Worm (Caenorhabditis elegans) whole organism, young adult: ENCODE measurements around the gene ced-2.

Experiments
- B0035.1 ChIP-seq: sonication (generic microtip); optimal IDR thresholded peaks from 2 replicates; lab custom pipeline; 2016; ENCODE audit warnings: missing genetic modification characterization, mild to moderate bottlenecking, missing compliant biosample characterization, missing genotype, missing genetic modification reagents
- B0261.1 ChIP-seq: sonication (generic microtip); optimal IDR thresholded peaks from 2 replicates; lab custom pipeline; 2016; ENCODE audit warnings: mild to moderate bottlenecking, missing genetic modification characterization, moderate library complexity, missing compliant biosample characterization
- D2030.7 ChIP-seq: fragments of 200-800 bp; sonication (Bioruptor generic); IDR thresholded peaks from 2 replicates; pipeline ENCODE4 v1.3.6; 2022; ENCODE audit warnings: missing genetic modification reagents, missing genetic modification characterization, missing compliant biosample characterization
- F10E7.11 ChIP-seq: sonication (generic microtip); optimal IDR thresholded peaks from 2 replicates; lab custom pipeline; 2017; ENCODE audit warnings: mild to moderate bottlenecking, missing genetic modification characterization, moderate library complexity, missing compliant biosample characterization
- F22D6.2 ChIP-seq: sonication (generic microtip); optimal IDR thresholded peaks from 2 replicates; lab custom pipeline; 2016; ENCODE audit warnings: mild to moderate bottlenecking, missing genetic modification characterization, missing compliant biosample characterization
- F33H1.4 ChIP-seq: fragments of 200-800 bp; sonication (Bioruptor generic); IDR thresholded peaks from 2 replicates; pipeline ENCODE4 v1.3.6; 2022; ENCODE audit warnings: missing genetic modification reagents, missing genetic modification characterization, missing compliant biosample characterization
- F37B4.10 ChIP-seq: fragments of 200-800 bp; sonication (Bioruptor generic); IDR thresholded peaks from 2 replicates; pipeline ENCODE4 v1.3.6; 2022; ENCODE audit warnings: missing genetic modification characterization, missing compliant biosample characterization
- F39B2.1 ChIP-seq: fragments of 200-800 bp; sonication (Bioruptor generic); IDR thresholded peaks from 2 replicates; pipeline ENCODE4 v1.3.6; 2022; ENCODE audit warnings: missing genetic modification reagents, missing genetic modification characterization, missing compliant biosample characterization
- F55B11.4 ChIP-seq: sonication (generic microtip); optimal IDR thresholded peaks from 2 replicates; lab custom pipeline; 2016; ENCODE audit warnings: missing compliant biosample characterization, missing genetic modification characterization, borderline replicate concordance; ENCODE audit not compliant: insufficient read depth
- F57C9.4 ChIP-seq: sonication (generic microtip); optimal IDR thresholded peaks from 2 replicates; lab custom pipeline; 2017; ENCODE audit warnings: mild to moderate bottlenecking, missing genetic modification characterization, missing compliant biosample characterization
- K11D2.4 ChIP-seq: fragments of 200-800 bp; sonication (Bioruptor generic); IDR thresholded peaks from 2 replicates; pipeline ENCODE4 v1.3.6; 2022; ENCODE audit warnings: missing genetic modification reagents, missing genetic modification characterization, missing compliant biosample characterization
- T26A5.8 ChIP-seq: sonication (generic microtip); optimal IDR thresholded peaks from 2 replicates; lab custom pipeline; 2016; ENCODE audit warnings: missing genetic modification characterization, missing compliant biosample characterization
- Y53F4B.3 ChIP-seq: fragments of 200-800 bp; sonication (Bioruptor generic); IDR thresholded peaks from 2 replicates; pipeline ENCODE4 v1.3.6; 2022; ENCODE audit warnings: missing genetic modification reagents, missing genetic modification characterization, missing compliant biosample characterization
- Y56A3A.18 ChIP-seq: fragments of 200-800 bp; sonication (Bioruptor generic); IDR thresholded peaks from 2 replicates; pipeline ENCODE4 v1.3.6; 2022; ENCODE audit warnings: missing genetic modification reagents, missing genetic modification characterization, missing compliant biosample characterization
- Y67H2A.10 ChIP-seq: fragments of 200-800 bp; sonication (Bioruptor generic); conservative IDR thresholded peaks from 2 replicates; pipeline ENCODE4 v1.3.6; 2022; ENCODE audit warnings: missing genetic modification reagents, missing genetic modification characterization, missing compliant biosample characterization
- ama-1 ChIP-seq, 3 experiments: fragments of 150-350 bp in 1 of 3; sonication (generic microtip) in 2 of 3; optimal IDR thresholded peaks; 2 replicates each; lab custom pipeline; 2014 to 2018; ENCODE audit warnings: missing biosample characterization in 2 of 3, missing genetic modification characterization in 2 of 3, missing genetic modification reagents in 2 of 3
- athp-1 ChIP-seq: sonication (generic microtip); optimal IDR thresholded peaks from 2 replicates; lab custom pipeline; 2017; ENCODE audit warnings: mild to moderate bottlenecking, missing genetic modification characterization, missing compliant biosample characterization
- attf-3 ChIP-seq: fragments of 200-800 bp; sonication (Bioruptor generic); conservative IDR thresholded peaks from 2 replicates; pipeline ENCODE4 v1.3.6; 2022; ENCODE audit warnings: missing genetic modification reagents, missing genetic modification characterization, missing compliant biosample characterization
- ccch-3 ChIP-seq: fragments of 200-800 bp; sonication (Bioruptor generic); optimal IDR thresholded peaks from 2 replicates; lab custom pipeline; 2018; ENCODE audit warnings: mild to moderate bottlenecking, missing genetic modification characterization, missing compliant biosample characterization
- cebp-1 ChIP-seq, 2 experiments: fragments of 200-800 bp in 1 of 2; sonication (Bioruptor generic) in 1 of 2; sonication (generic microtip) in 1 of 2; IDR thresholded peaks in 1 of 2; optimal IDR thresholded peaks in 1 of 2; 2 replicates each; pipeline versions ENCODE4 v1.3.6 to Lab custom; 2017 to 2022; ENCODE audit warnings: missing compliant biosample characterization in 2 of 2, missing genetic modification characterization in 2 of 2, mild to moderate bottlenecking in 1 of 2, missing genetic modification reagents in 1 of 2, moderate library complexity in 1 of 2
- ceh-27 ChIP-seq: fragments of 200-800 bp; sonication (Bioruptor generic); optimal IDR thresholded peaks from 2 replicates; lab custom pipeline; 2018; ENCODE audit warnings: mild to moderate bottlenecking, missing genetic modification characterization, moderate library complexity, missing compliant biosample characterization
- ceh-40 ChIP-seq: fragments of 200-800 bp; sonication (Bioruptor generic); IDR thresholded peaks from 2 replicates; pipeline ENCODE4 v1.3.6; 2022; ENCODE audit warnings: missing genetic modification characterization, missing compliant biosample characterization
- ceh-91 ChIP-seq: fragments of 200-800 bp; sonication (Bioruptor generic); IDR thresholded peaks from 2 replicates; pipeline ENCODE4 v1.3.6; 2022; ENCODE audit warnings: missing genetic modification reagents, missing genetic modification characterization, missing compliant biosample characterization
- dpff-1 ChIP-seq: sonication (generic microtip); optimal IDR thresholded peaks from 2 replicates; lab custom pipeline; 2017; ENCODE audit warnings: mild to moderate bottlenecking, missing genetic modification characterization, missing compliant biosample characterization
- dpl-1 ChIP-seq: fragments of 150-350 bp; optimal IDR thresholded peaks from 2 replicates; lab custom pipeline; 2014; ENCODE audit warnings: missing biosample characterization, missing genetic modification reagents, missing genetic modification characterization
- efl-1 ChIP-seq: fragments of 150-350 bp; optimal IDR thresholded peaks from 2 replicates; lab custom pipeline; 2014; ENCODE audit warnings: missing biosample characterization, missing genetic modification reagents, missing genetic modification characterization
- ekl-4 ChIP-seq: fragments of 200-800 bp; sonication (Bioruptor generic); IDR thresholded peaks from 2 replicates; pipeline ENCODE4 v1.3.6; 2022; ENCODE audit warnings: missing genetic modification reagents, missing genetic modification characterization, missing compliant biosample characterization
- fkh-3 ChIP-seq: sonication (generic microtip); optimal IDR thresholded peaks from 2 replicates; lab custom pipeline; 2016; ENCODE audit warnings: mild to moderate bottlenecking, missing genetic modification characterization, missing compliant biosample characterization
- hmg-1.2 ChIP-seq: fragments of 200-800 bp; sonication (Bioruptor generic); IDR thresholded peaks from 2 replicates; pipeline ENCODE4 v1.3.6; 2022; ENCODE audit warnings: missing genetic modification reagents, missing genetic modification characterization, missing compliant biosample characterization
- hsf-1 ChIP-seq: fragments of 200-800 bp; sonication (Bioruptor generic); IDR thresholded peaks from 2 replicates; pipeline ENCODE4 v1.3.6; 2022; ENCODE audit warnings: missing genetic modification reagents, missing genetic modification characterization, missing compliant biosample characterization
- lag-1 ChIP-seq: fragments of 200-800 bp; sonication (Bioruptor generic); IDR thresholded peaks from 2 replicates; pipeline ENCODE4 v1.3.6; 2022; ENCODE audit warnings: missing genetic modification reagents, missing genetic modification characterization, missing compliant biosample characterization
- lin-35 ChIP-seq, 3 experiments: fragments of 150-350 bp in 2 of 3; sonication (generic microtip) in 1 of 3; optimal IDR thresholded peaks; 2 replicates each; lab custom pipeline; 2014 to 2018; ENCODE audit warnings: missing biosample characterization in 3 of 3, missing genetic modification characterization in 3 of 3, missing genetic modification reagents in 3 of 3
- lsy-27 ChIP-seq: sonication (generic microtip); optimal IDR thresholded peaks from 2 replicates; lab custom pipeline; 2017; ENCODE audit warnings: missing genetic modification characterization, mild to moderate bottlenecking, missing compliant biosample characterization, antibody characterized with exemption, missing genotype, borderline replicate concordance; ENCODE audit not compliant: insufficient read depth
- madf-3 ChIP-seq: fragments of 200-800 bp; sonication (Bioruptor generic); IDR thresholded peaks from 2 replicates; pipeline ENCODE4 v1.3.6; 2022; ENCODE audit warnings: missing genetic modification reagents, missing genetic modification characterization, missing compliant biosample characterization
- nfya-1 ChIP-seq: sonication (generic microtip); optimal IDR thresholded peaks from 2 replicates; lab custom pipeline; 2017; ENCODE audit warnings: antibody characterized with exemption, missing compliant biosample characterization, missing genetic modification characterization, borderline replicate concordance; ENCODE audit not compliant: insufficient read depth
- nhr-120 ChIP-seq: fragments of 200-800 bp; sonication (Bioruptor generic); IDR thresholded peaks from 2 replicates; pipeline ENCODE4 v1.3.6; 2022; ENCODE audit warnings: missing genetic modification characterization, missing compliant biosample characterization
- nhr-80 ChIP-seq: sonication (generic microtip); optimal IDR thresholded peaks from 2 replicates; lab custom pipeline; 2016; ENCODE audit warnings: missing genetic modification characterization, missing compliant biosample characterization
- rec-8 ChIP-seq, 2 experiments: sonication (generic microtip); optimal IDR thresholded peaks; 2 replicates each; lab custom pipeline; 2016; ENCODE audit warnings: mild to moderate bottlenecking in 2 of 2, missing genetic modification characterization in 2 of 2, missing genetic modification reagents in 2 of 2, missing genotype in 2 of 2, missing biosample characterization in 1 of 2, missing compliant biosample characterization in 1 of 2, moderate library complexity in 1 of 2
- rpc-1 ChIP-seq, 2 experiments: fragments of 150-350 bp in 1 of 2; sonication (generic microtip) in 1 of 2; optimal IDR thresholded peaks; 2 replicates each; lab custom pipeline; 2014 to 2018; ENCODE audit warnings: missing biosample characterization in 1 of 2, missing genetic modification characterization in 1 of 2, missing genetic modification reagents in 1 of 2, missing genotype in 1 of 2
- sea-2 ChIP-seq: fragments of 200-800 bp; sonication (Bioruptor generic); IDR thresholded peaks from 2 replicates; pipeline ENCODE4 v1.3.6; 2022; ENCODE audit warnings: missing genetic modification characterization, missing compliant biosample characterization
- snpc-1.3 ChIP-seq: sonication (generic microtip); optimal IDR thresholded peaks from 2 replicates; lab custom pipeline; 2017; ENCODE audit warnings: missing genetic modification characterization, mild to moderate bottlenecking, missing compliant biosample characterization, antibody characterized with exemption, moderate library complexity, missing genotype, missing genetic modification reagents; ENCODE audit not compliant: insufficient read depth
- tlf-1 ChIP-seq: fragments of 200-800 bp; sonication (Bioruptor generic); optimal IDR thresholded peaks from 2 replicates; lab custom pipeline; 2018; ENCODE audit warnings: mild to moderate bottlenecking, missing genetic modification characterization, missing compliant biosample characterization
- unc-62 ChIP-seq: fragments of 150-350 bp; optimal IDR thresholded peaks from 2 replicates; lab custom pipeline; 2014; ENCODE audit warnings: missing biosample characterization, missing genetic modification reagents, missing genetic modification characterization
- xnd-1 ChIP-seq: sonication (generic microtip); optimal IDR thresholded peaks from 2 replicates; lab custom pipeline; 2016; ENCODE audit warnings: missing genotype, missing genetic modification reagents, missing genetic modification characterization, missing compliant biosample characterization
- ztf-22 ChIP-seq: fragments of 200-800 bp; sonication (Bioruptor generic); optimal IDR thresholded peaks from 2 replicates; lab custom pipeline; 2018; ENCODE audit warnings: mild to moderate bottlenecking, missing genetic modification characterization, moderate library complexity, missing compliant biosample characterization
- ztf-26 ChIP-seq: sonication (generic microtip); optimal IDR thresholded peaks from 2 replicates; lab custom pipeline; 2017; ENCODE audit warnings: missing genetic modification characterization, missing compliant biosample characterization
- ztf-6 ChIP-seq: fragments of 200-800 bp; sonication (Bioruptor generic); IDR thresholded peaks from 2 replicates; pipeline ENCODE4 v1.3.6; 2022; ENCODE audit warnings: missing genetic modification reagents, missing genetic modification characterization, missing compliant biosample characterization

ced-2 gene

ce11 chrIV:1595802-1596201 lies 1.3 kb upstream of the ced-2 start, which contains the start of gene npp-8 (continued):
- TF ChIP-seq fkh-3 (tag; lab: Kevin White, UChicago) (no peak), nfya-1 (tag; lab: Kevin White, UChicago) (no peak), snpc-1.3 (tag; lab: Kevin White, UChicago) (peak; percentile 83), sea-2 (GFP tag; lab: Robert Waterston, UW) (no peak), T26A5.8 (tag; lab: Kevin White, UChicago) (no peak), athp-1 (tag; lab: Kevin White, UChicago) (peak; percentile 92), lin-35 (GFP tag; optimal IDR thresholded peaks at IDR 0.05; lab: Kevin White, UChicago) (peak in 2 of 3 experiments; percentile 5 to 73), Y67H2A.10 (GFP tag; lab: Robert Waterston, UW) (peak; percentile 76), ama-1 (optimal IDR thresholded peaks at IDR 0.05; lab: Kevin White, UChicago) (no peak), ama-1 (GFP tag; optimal IDR thresholded peaks at IDR 0.05; lab: Kevin White, UChicago) (no peak), ceh-91 (GFP tag; lab: Robert Waterston, UW) (peak; percentile 84), hmg-1.2 (peak; percentile 70), madf-3 (GFP tag; lab: Robert Waterston, UW) (peak; percentile 75; the same call in 1 of the 2 replicates), Y53F4B.3 (GFP tag; lab: Robert Waterston, UW) (no peak), F55B11.4 (tag; lab: Kevin White, UChicago) (no peak), ceh-40 (GFP tag; lab: Robert Waterston, UW) (0 out of 2 replicates have a peak, but pooled peaks have one; percentile 39), ztf-22 (no peak), B0261.1 (peak; percentile 12), ztf-6 (GFP tag; lab: Robert Waterston, UW) (no peak), attf-3 (GFP tag; lab: Robert Waterston, UW) (peak; percentile 79), rpc-1 (optimal IDR thresholded peaks at IDR 0.05; lab: Kevin White, UChicago) (peak; percentile 42), rpc-1 (tag; optimal IDR thresholded peaks at IDR 0.05; lab: Kevin White, UChicago) (no peak), F33H1.4 (GFP tag; lab: Robert Waterston, UW) (peak; percentile 81), nhr-120 (GFP tag; lab: Robert Waterston, UW) (no peak), ztf-26 (tag; lab: Kevin White, UChicago) (peak; percentile 80), ceh-27 (GFP tag; lab: Kevin White, UChicago) (peak; percentile 81), dpl-1 (GFP tag; lab: Kevin White, UChicago) (peak; percentile 85), nhr-80 (tag; lab: Kevin White, UChicago) (peak; percentile 50), rec-8 (tag; optimal IDR thresholded peaks at IDR 0.05; lab: Kevin White, UChicago) (peak; percentile 14 to 56), ekl-4 (peak; percentile 80), F39B2.1 (no peak), F10E7.11 (tag; lab: Kevin White, UChicago) (peak; percentile 48), F37B4.10 (GFP tag; lab: Robert Waterston, UW) (no peak), dpff-1 (tag; lab: Kevin White, UChicago) (no peak), cebp-1 (GFP tag; IDR thresholded peaks at IDR 0.05; lab: Robert Waterston, UW) (peak; percentile 42; the same call in 1 of the 2 replicates), cebp-1 (tag; optimal IDR thresholded peaks at IDR 0.05; lab: Kevin White, UChicago) (peak; percentile 80), F22D6.2 (tag; lab: Kevin White, UChicago) (peak; percentile 31), F57C9.4 (tag; lab: Kevin White, UChicago) (no peak), efl-1 (GFP tag; lab: Kevin White, UChicago) (peak; percentile 93), lsy-27 (tag; lab: Kevin White, UChicago) (no peak), xnd-1 (tag; lab: Kevin White, UChicago) (peak; percentile 74), lag-1 (GFP tag; lab: Robert Waterston, UW) (no peak), K11D2.4 (peak; percentile 69), hsf-1 (peak; percentile 58), unc-62 (no peak), ccch-3 (no peak), tlf-1 (GFP tag; lab: Kevin White, UChicago) (peak; percentile 81), Y56A3A.18 (no peak), D2030.7 (GFP tag; lab: Robert Waterston, UW) (peak; percentile 91), B0035.1 (tag; lab: Kevin White, UChicago) (no peak)
